Fruit fly (Drosophila melanogaster) whole organism, embryonic: Measurements from ENCODE around the gene Atg5.
A peak's percentile ranks its signal among the peaks of the same experiment; 100 is the strongest.

Experiments used
- BEAF-32 ChIP-seq: fragments of 200-800 bp; sonication (Bioruptor generic); optimal IDR thresholded peaks from 3 replicates; lab custom pipeline; 2017; ENCODE audit warnings: missing biosample characterization, missing genetic modification characterization, mild to moderate bottlenecking, moderate library complexity, missing genetic modification reagents
- CG10543 ChIP-seq: fragments of 200-800 bp; sonication (Bioruptor generic); optimal IDR thresholded peaks from 3 replicates; lab custom pipeline; 2017; ENCODE audit warnings: missing biosample characterization, mild to moderate bottlenecking, missing genetic modification characterization, moderate library complexity
- CG11695 ChIP-seq: fragments of 200-800 bp; sonication (Bioruptor generic); IDR thresholded peaks from 3 replicates; pipeline ENCODE4 v1.3.6; 2022; ENCODE audit warnings: missing biosample characterization, missing genetic modification characterization
- CG12104 ChIP-seq: fragments of 200-800 bp; sonication (Bioruptor generic); optimal IDR thresholded peaks from 3 replicates; lab custom pipeline; 2016; ENCODE audit warnings: missing biosample characterization, missing genetic modification characterization
- CG12659 ChIP-seq: fragments of 200-800 bp; sonication (Bioruptor generic); optimal IDR thresholded peaks from 3 replicates; lab custom pipeline; 2017; ENCODE audit warnings: mild to moderate bottlenecking, missing biosample characterization, missing genetic modification reagents, missing genetic modification characterization
- CG14710 ChIP-seq: fragments of 200-800 bp; sonication (Bioruptor generic); optimal IDR thresholded peaks from 3 replicates; lab custom pipeline; 2019; ENCODE audit warnings: missing biosample characterization, mild to moderate bottlenecking, missing genetic modification characterization, moderate library complexity
- CG15696 ChIP-seq: fragments of 200-800 bp; sonication (Bioruptor generic); optimal IDR thresholded peaks from 2 replicates; lab custom pipeline; 2019; ENCODE audit warnings: missing biosample characterization, mild to moderate bottlenecking, missing genetic modification characterization, moderate library complexity
- CG17385 ChIP-seq: fragments of 200-800 bp; sonication (Bioruptor generic); optimal IDR thresholded peaks from 3 replicates; lab custom pipeline; 2018; ENCODE audit warnings: missing biosample characterization, mild to moderate bottlenecking, missing genetic modification characterization
- CG17568 ChIP-seq: fragments of 200-800 bp; sonication (Bioruptor generic); optimal IDR thresholded peaks from 2 replicates; lab custom pipeline; 2018; ENCODE audit warnings: missing biosample characterization, mild to moderate bottlenecking, missing genetic modification characterization, moderate library complexity
- CG1792 ChIP-seq: fragments of 200-800 bp; sonication (Bioruptor generic); optimal IDR thresholded peaks from 2 replicates; lab custom pipeline; 2016; ENCODE audit warnings: missing biosample characterization, missing genetic modification characterization
- CG18599 ChIP-seq: fragments of 200-800 bp; sonication (Bioruptor generic); optimal IDR thresholded peaks from 3 replicates; lab custom pipeline; 2017; ENCODE audit warnings: missing biosample characterization, missing genetic modification characterization, mild to moderate bottlenecking, moderate library complexity, missing genetic modification reagents
- CG31441 ChIP-seq: fragments of 200-800 bp; sonication (Bioruptor generic); IDR thresholded peaks from 2 replicates; pipeline ENCODE4 v1.3.6; 2022; ENCODE audit warnings: missing biosample characterization, missing genetic modification characterization
- CG4424 ChIP-seq: fragments of 200-800 bp; sonication (Bioruptor generic); optimal IDR thresholded peaks from 3 replicates; lab custom pipeline; 2016; ENCODE audit warnings: missing biosample characterization, missing genetic modification characterization
- CG4617 ChIP-seq: fragments of 200-800 bp; sonication (Bioruptor generic); optimal IDR thresholded peaks from 3 replicates; lab custom pipeline; 2016; ENCODE audit warnings: missing biosample characterization, missing genetic modification characterization, borderline replicate concordance
- CG7963 ChIP-seq: fragments of 200-800 bp; sonication (Bioruptor generic); IDR thresholded peaks from 3 replicates; pipeline ENCODE4 v1.3.6; 2022; ENCODE audit warnings: missing biosample characterization, missing genetic modification characterization; ENCODE audit not compliant: partially characterized antibody
- CG7987 ChIP-seq: fragments of 200-800 bp; sonication (Bioruptor generic); optimal IDR thresholded peaks from 2 replicates; lab custom pipeline; 2018; ENCODE audit warnings: missing biosample characterization, mild to moderate bottlenecking, missing genetic modification characterization, moderate library complexity
- CG9215 ChIP-seq: fragments of 200-800 bp; sonication (Bioruptor generic); IDR thresholded peaks from 2 replicates; pipeline ENCODE4 v1.3.6; 2022; ENCODE audit warnings: missing biosample characterization, missing genetic modification characterization
- Dfd ChIP-seq, 2 experiments: fragments of >200 bp; optimal IDR thresholded peaks; 2 replicates each; lab custom pipeline; 2017; ENCODE audit warnings: missing biosample characterization in 2 of 2, missing genetic modification characterization in 2 of 2
- Elba2 ChIP-seq: fragments of 200-800 bp; sonication (Bioruptor generic); optimal IDR thresholded peaks from 3 replicates; lab custom pipeline; 2016; ENCODE audit warnings: missing biosample characterization, missing genetic modification characterization
- Fer1 ChIP-seq: fragments of 200-800 bp; sonication (Bioruptor generic); optimal IDR thresholded peaks from 2 replicates; lab custom pipeline; 2017; ENCODE audit warnings: missing biosample characterization, mild to moderate bottlenecking, missing genetic modification characterization
- Fer2 ChIP-seq: fragments of 200-800 bp; sonication (Bioruptor generic); optimal IDR thresholded peaks from 2 replicates; lab custom pipeline; 2018; ENCODE audit warnings: missing biosample characterization, mild to moderate bottlenecking, missing genetic modification characterization, moderate library complexity
- Gug ChIP-seq: fragments of 200-800 bp; sonication (Bioruptor generic); IDR thresholded peaks from 4 replicates; pipeline ENCODE4 v1.3.6; 2022; ENCODE audit warnings: missing biosample characterization, missing genetic modification characterization
- HLH54F ChIP-seq: fragments of 200-800 bp; sonication (Bioruptor generic); optimal IDR thresholded peaks from 3 replicates; lab custom pipeline; 2016; ENCODE audit warnings: missing biosample characterization, missing genetic modification characterization
- HLHmδ ChIP-seq: fragments of 200-800 bp; sonication (Bioruptor generic); optimal IDR thresholded peaks from 2 replicates; lab custom pipeline; 2018; ENCODE audit warnings: missing biosample characterization, mild to moderate bottlenecking, missing genetic modification characterization, moderate library complexity
- Hmr ChIP-seq: fragments of 200-800 bp; sonication (Bioruptor generic); optimal IDR thresholded peaks from 3 replicates; lab custom pipeline; 2017; ENCODE audit warnings: mild to moderate bottlenecking, missing biosample characterization, missing genetic modification reagents, missing genetic modification characterization
- NK7.1 ChIP-seq: fragments of 200-800 bp; sonication (Bioruptor generic); optimal IDR thresholded peaks from 3 replicates; lab custom pipeline; 2016; ENCODE audit warnings: missing biosample characterization, missing genetic modification characterization
- Sox100B ChIP-seq: fragments of 200-800 bp; sonication (Bioruptor generic); optimal IDR thresholded peaks from 3 replicates; lab custom pipeline; 2018; ENCODE audit warnings: missing biosample characterization, mild to moderate bottlenecking, missing genetic modification characterization
- Spps ChIP-seq: fragments of 200-800 bp; sonication (Bioruptor generic); optimal IDR thresholded peaks from 2 replicates; lab custom pipeline; 2018; ENCODE audit warnings: missing biosample characterization, mild to moderate bottlenecking, missing genetic modification characterization
- az2 ChIP-seq: fragments of 200-800 bp; sonication (Bioruptor generic); optimal IDR thresholded peaks from 3 replicates; lab custom pipeline; 2016; ENCODE audit warnings: missing biosample characterization, missing genetic modification characterization
- bab2 ChIP-seq: fragments of 200-800 bp; sonication (Bioruptor generic); optimal IDR thresholded peaks from 2 replicates; lab custom pipeline; 2016; ENCODE audit warnings: missing biosample characterization, missing genetic modification characterization
- btn ChIP-seq: fragments of 200-800 bp; sonication (Bioruptor generic); optimal IDR thresholded peaks from 2 replicates; lab custom pipeline; 2016; ENCODE audit warnings: missing biosample characterization, missing genetic modification characterization
- dimm ChIP-seq: fragments of 200-800 bp; sonication (Bioruptor generic); IDR thresholded peaks from 2 replicates; pipeline ENCODE4 v1.3.6; 2022; ENCODE audit warnings: missing biosample characterization, missing genetic modification characterization
- dmrt11E ChIP-seq: fragments of 200-800 bp; sonication (Bioruptor generic); optimal IDR thresholded peaks from 3 replicates; lab custom pipeline; 2018; ENCODE audit warnings: missing biosample characterization, mild to moderate bottlenecking, missing genetic modification characterization, moderate library complexity
- esg ChIP-seq: fragments of 200-800 bp; sonication (Bioruptor generic); conservative IDR thresholded peaks from 2 replicates; pipeline ENCODE4 v1.3.6; 2022; ENCODE audit warnings: missing biosample characterization, missing genetic modification characterization
- fd3F ChIP-seq: fragments of 200-800 bp; sonication (Bioruptor generic); optimal IDR thresholded peaks from 2 replicates; lab custom pipeline; 2018; ENCODE audit warnings: missing biosample characterization, mild to moderate bottlenecking, missing genetic modification characterization, moderate library complexity
- hbn ChIP-seq: fragments of 200-800 bp; sonication (Bioruptor generic); IDR thresholded peaks from 2 replicates; pipeline ENCODE4 v1.3.6; 2022; ENCODE audit warnings: missing biosample characterization, missing genetic modification characterization; ENCODE audit not compliant: partially characterized antibody
- her ChIP-seq: fragments of 200-800 bp; sonication (Bioruptor generic); optimal IDR thresholded peaks from 2 replicates; lab custom pipeline; 2016; ENCODE audit warnings: missing biosample characterization, missing genetic modification characterization
- ind ChIP-seq: fragments of 200-800 bp; sonication (Bioruptor generic); optimal IDR thresholded peaks from 3 replicates; lab custom pipeline; 2016; ENCODE audit warnings: missing biosample characterization, missing genetic modification characterization
- lmd ChIP-seq: fragments of 200-800 bp; sonication (Bioruptor generic); IDR thresholded peaks from 2 replicates; pipeline ENCODE4 v1.3.6; 2022; ENCODE audit warnings: missing biosample characterization, missing genetic modification characterization
- maf-S ChIP-seq: fragments of 200-800 bp; sonication (Bioruptor generic); optimal IDR thresholded peaks from 2 replicates; lab custom pipeline; 2016; ENCODE audit warnings: missing biosample characterization, missing genetic modification characterization
- nerfin-1 ChIP-seq: fragments of 200-800 bp; sonication (Bioruptor generic); optimal IDR thresholded peaks from 3 replicates; lab custom pipeline; 2019; ENCODE audit warnings: missing biosample characterization, mild to moderate bottlenecking, missing genetic modification characterization, moderate library complexity
- nmo ChIP-seq: fragments of 200-800 bp; sonication (Bioruptor generic); optimal IDR thresholded peaks from 2 replicates; lab custom pipeline; 2018; ENCODE audit warnings: missing biosample characterization, mild to moderate bottlenecking, missing genetic modification characterization, moderate library complexity
- phol ChIP-seq: fragments of 200-800 bp; sonication (Bioruptor generic); optimal IDR thresholded peaks from 3 replicates; lab custom pipeline; 2018; ENCODE audit warnings: missing biosample characterization, mild to moderate bottlenecking, missing genetic modification characterization, moderate library complexity
- rib ChIP-seq: fragments of 200-800 bp; sonication (Bioruptor generic); IDR thresholded peaks from 2 replicates; pipeline ENCODE4 v1.3.6; 2022; ENCODE audit warnings: missing biosample characterization, missing genetic modification characterization
- sens ChIP-seq: fragments of 200-800 bp; sonication (Bioruptor generic); peaks from one replicate; lab custom pipeline; 2016; ENCODE audit warnings: missing biosample characterization, missing genetic modification characterization
- slbo ChIP-seq: fragments of 200-800 bp; sonication (Bioruptor generic); IDR thresholded peaks from 2 replicates; pipeline ENCODE4 v1.3.6; 2022; ENCODE audit warnings: missing biosample characterization, missing genetic modification characterization
- slou ChIP-seq: fragments of 200-800 bp; sonication (Bioruptor generic); optimal IDR thresholded peaks from 3 replicates; lab custom pipeline; 2016; ENCODE audit warnings: missing biosample characterization, missing genetic modification characterization
- slp2 ChIP-seq: fragments of 200-800 bp; sonication (Bioruptor generic); optimal IDR thresholded peaks from 2 replicates; lab custom pipeline; 2016; ENCODE audit warnings: missing biosample characterization, missing genetic modification characterization
- sob ChIP-seq: fragments of 200-800 bp; sonication (Bioruptor generic); IDR thresholded peaks from 2 replicates; pipeline ENCODE4 v1.3.6; 2022; ENCODE audit warnings: missing biosample characterization, missing genetic modification characterization
- wor ChIP-seq: fragments of 200-800 bp; sonication (Bioruptor generic); IDR thresholded peaks from 2 replicates; pipeline ENCODE4 v1.3.6; 2022; ENCODE audit warnings: missing biosample characterization, missing genetic modification characterization

The Atg5 gene

DNA sequence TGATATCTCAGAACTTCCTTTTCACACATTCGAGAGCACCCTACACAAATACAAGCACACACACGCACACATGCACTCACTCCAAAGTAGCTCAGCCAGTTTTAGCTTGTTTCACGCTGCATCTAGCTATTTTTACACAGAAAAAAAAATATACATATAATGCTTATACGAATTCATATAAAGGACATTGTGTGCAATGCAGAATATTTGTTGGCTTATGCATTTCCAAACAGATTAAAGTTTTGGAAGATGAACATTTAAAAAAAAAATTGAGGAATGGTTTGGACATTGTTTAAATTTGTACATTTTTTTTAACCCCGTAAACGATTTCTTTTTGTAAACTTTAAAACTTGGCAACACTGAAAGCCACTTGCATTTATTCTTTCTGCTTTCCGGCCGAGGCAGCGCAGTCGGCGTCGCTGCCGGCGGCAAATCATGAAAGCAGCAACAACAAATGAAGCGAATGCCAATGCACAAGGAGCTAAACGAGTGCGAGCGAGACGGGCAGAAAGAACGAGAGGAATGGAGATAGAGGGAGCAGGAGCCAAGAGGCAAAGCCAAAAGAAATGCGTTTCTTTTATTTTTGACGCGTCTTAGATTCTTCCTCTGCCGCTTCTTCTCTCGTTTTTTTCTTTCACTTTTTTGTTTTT lies 4.4 kb downstream of the Atg5 start:
- TF ChIP-seq CG7963 (GFP tag; lab: Robert Waterston, UW), result no peak
- TF ChIP-seq ind (GFP tag; lab: Kevin White, UChicago), result peak; percentile 64
- TF ChIP-seq CG1792 (GFP tag; lab: Kevin White, UChicago), result peak; percentile 16
- peak; percentile 38 for TF ChIP-seq bab2 (GFP tag; lab: Kevin White, UChicago)
- no peak for TF ChIP-seq her (GFP tag; lab: Kevin White, UChicago)
- TF ChIP-seq Hmr, result peak; percentile 14
- TF ChIP-seq CG4617 (GFP tag; lab: Kevin White, UChicago), result peak; percentile 55
- TF ChIP-seq CG14710 (tag; lab: Kevin White, UChicago), result peak; percentile 93
- TF ChIP-seq CG17568 (GFP tag; lab: Kevin White, UChicago), result peak; percentile 61
- peak; percentile 26 for TF ChIP-seq CG18599 (GFP tag; lab: Kevin White, UChicago)
- peak; percentile 97 for TF ChIP-seq dmrt11E (tag; lab: Kevin White, UChicago)
- TF ChIP-seq dimm (GFP tag; lab: Robert Waterston, UW), result no peak
- TF ChIP-seq wor (GFP tag; lab: Robert Waterston, UW), result peak; percentile 70
- peak; percentile 79 for TF ChIP-seq nerfin-1 (tag; lab: Kevin White, UChicago)
- peak; percentile 98 for TF ChIP-seq sens (GFP tag; lab: Kevin White, UChicago)
- peak; percentile 84 for TF ChIP-seq CG4424
- peak; percentile 55 for TF ChIP-seq CG12659 (GFP tag; lab: Kevin White, UChicago)
- TF ChIP-seq esg (GFP tag; lab: Robert Waterston, UW), result peak; percentile 44
- TF ChIP-seq CG15696, result peak; percentile 88
- TF ChIP-seq Fer1, result peak; percentile 9
- TF ChIP-seq CG31441, result peak; percentile 88
- peak; percentile 62 for TF ChIP-seq slp2
- no peak for TF ChIP-seq Gug (GFP tag; lab: Robert Waterston, UW)
- TF ChIP-seq hbn (GFP tag; lab: Robert Waterston, UW), result no peak
- TF ChIP-seq CG17385, result peak; percentile 61
- peak; percentile 59 for TF ChIP-seq CG12104 (GFP tag; lab: Kevin White, UChicago)
- TF ChIP-seq NK7.1 (GFP tag; lab: Kevin White, UChicago), result peak; percentile 11
- TF ChIP-seq HLH54F (GFP tag; lab: Kevin White, UChicago), result peak; percentile 35
- no peak for TF ChIP-seq BEAF-32 (GFP tag; lab: Kevin White, UChicago)
- TF ChIP-seq Elba2 (GFP tag; lab: Kevin White, UChicago), result peak; percentile 41
- TF ChIP-seq fd3F (GFP tag; lab: Kevin White, UChicago), result no peak
- TF ChIP-seq lmd (GFP tag; lab: Robert Waterston, UW), result peak; percentile 60
- TF ChIP-seq slbo (GFP tag; lab: Robert Waterston, UW), result no peak
- TF ChIP-seq phol (tag; lab: Kevin White, UChicago), result peak; percentile 93
- TF ChIP-seq az2 (GFP tag; lab: Kevin White, UChicago), result peak; percentile 88
- TF ChIP-seq CG9215 (GFP tag; lab: Robert Waterston, UW), result no peak
- TF ChIP-seq nmo, result peak; percentile 93
- no peak for TF ChIP-seq Dfd (GFP tag; optimal IDR thresholded peaks at IDR 0.05; lab: Kevin White, UChicago)
- TF ChIP-seq maf-S (GFP tag; lab: Kevin White, UChicago), result peak; percentile 13
- no peak for TF ChIP-seq slou (GFP tag; lab: Kevin White, UChicago)
- TF ChIP-seq Fer2 (tag; lab: Kevin White, UChicago), result no peak
- peak; percentile 85 for TF ChIP-seq Spps (tag; lab: Kevin White, UChicago)
- TF ChIP-seq HLHmδ (GFP tag; lab: Kevin White, UChicago), result no peak
- TF ChIP-seq rib, result no peak
- no peak for TF ChIP-seq CG10543 (GFP tag; lab: Kevin White, UChicago)
- TF ChIP-seq CG11695 (GFP tag; lab: Robert Waterston, UW), result peak; percentile 68; the same call in 2 of the 3 replicates
- peak; percentile 80 for TF ChIP-seq Sox100B (GFP tag; lab: Kevin White, UChicago)
- TF ChIP-seq sob (GFP tag; lab: Robert Waterston, UW), result no peak
- TF ChIP-seq btn (GFP tag; lab: Kevin White, UChicago), result peak; percentile 33
- no peak for TF ChIP-seq CG7987 (GFP tag; lab: Kevin White, UChicago)
